Fruit fly (Drosophila melanogaster) whole organism, embryonic: ENCODE results near the gene Sap30.

ENCODE experiments used
- ATbp ChIP-seq: fragments of 200-800 bp; sonication (Bioruptor generic); optimal IDR thresholded peaks from 2 replicates; lab custom pipeline; 2017; ENCODE audit warnings: missing biosample characterization, mild to moderate bottlenecking, missing genetic modification characterization, missing genetic modification reagents
- Ada2b ChIP-seq: fragments of 200-800 bp; sonication (Bioruptor generic); IDR thresholded peaks from 2 replicates; pipeline ENCODE4 v1.3.6; 2022; ENCODE audit warnings: missing biosample characterization, missing genetic modification characterization
- Antp ChIP-seq: fragments of 200-800 bp; sonication (Bioruptor generic); optimal IDR thresholded peaks from 3 replicates; lab custom pipeline; 2016; ENCODE audit warnings: missing biosample characterization, missing genetic modification characterization
- Asciz ChIP-seq: fragments of 200-800 bp; sonication (Bioruptor generic); optimal IDR thresholded peaks from 2 replicates; lab custom pipeline; 2017; ENCODE audit warnings: missing biosample characterization, mild to moderate bottlenecking, missing genetic modification characterization, missing genetic modification reagents
- Atf3 ChIP-seq: fragments of 200-800 bp; sonication (Bioruptor generic); optimal IDR thresholded peaks from 3 replicates; lab custom pipeline; 2016; ENCODE audit warnings: missing biosample characterization, missing genetic modification characterization
- Blimp-1 ChIP-seq: fragments of 200-800 bp; sonication (Bioruptor generic); optimal IDR thresholded peaks from 3 replicates; lab custom pipeline; 2018; ENCODE audit warnings: missing biosample characterization, missing genetic modification characterization, mild to moderate bottlenecking, moderate library complexity, missing genetic modification reagents
- CG1024 ChIP-seq: fragments of 200-800 bp; sonication (Bioruptor generic); IDR thresholded peaks from 2 replicates; pipeline ENCODE4 v1.3.6; 2022; ENCODE audit warnings: missing biosample characterization, missing genetic modification characterization
- CG10565 ChIP-seq: fragments of 200-800 bp; sonication (Bioruptor generic); optimal IDR thresholded peaks from 3 replicates; lab custom pipeline; 2016; ENCODE audit warnings: missing biosample characterization, mild to moderate bottlenecking, missing genetic modification characterization
- CG11093 ChIP-seq: fragments of 200-800 bp; sonication (Bioruptor generic); IDR thresholded peaks from 3 replicates; pipeline ENCODE4 v1.3.6; 2022; ENCODE audit warnings: missing biosample characterization, missing genetic modification characterization
- CG11504 ChIP-seq: fragments of 200-800 bp; sonication (Bioruptor generic); optimal IDR thresholded peaks from 3 replicates; lab custom pipeline; 2019; ENCODE audit warnings: missing biosample characterization, mild to moderate bottlenecking, missing genetic modification characterization, moderate library complexity
- CG11696 ChIP-seq: fragments of 200-800 bp; sonication (Bioruptor generic); IDR thresholded peaks from 2 replicates; pipeline ENCODE4 v1.3.6; 2022; ENCODE audit warnings: missing biosample characterization, missing genetic modification characterization
- CG11723 ChIP-seq: fragments of 200-800 bp; sonication (Bioruptor generic); optimal IDR thresholded peaks from 2 replicates; lab custom pipeline; 2017; ENCODE audit warnings: missing biosample characterization, mild to moderate bottlenecking, missing genetic modification characterization
- CG14667 ChIP-seq: fragments of 200-800 bp; sonication (Bioruptor generic); IDR thresholded peaks from 2 replicates; pipeline ENCODE4 v1.3.6; 2022; ENCODE audit warnings: missing biosample characterization, missing genetic modification characterization
- CG15011 ChIP-seq: fragments of 200-800 bp; sonication (Bioruptor generic); optimal IDR thresholded peaks from 3 replicates; lab custom pipeline; 2018; ENCODE audit warnings: missing biosample characterization, mild to moderate bottlenecking, missing genetic modification characterization
- CG15073 ChIP-seq: fragments of 200-800 bp; sonication (Bioruptor generic); optimal IDR thresholded peaks from 2 replicates; lab custom pipeline; 2016; ENCODE audit warnings: missing biosample characterization, missing genetic modification characterization
- CG30431 ChIP-seq: fragments of 200-800 bp; sonication (Bioruptor generic); optimal IDR thresholded peaks from 2 replicates; lab custom pipeline; 2017; ENCODE audit warnings: missing biosample characterization, missing genetic modification characterization
- CG31365 ChIP-seq: fragments of 200-800 bp; sonication (Bioruptor generic); optimal IDR thresholded peaks from 2 replicates; lab custom pipeline; 2018; ENCODE audit warnings: missing biosample characterization, mild to moderate bottlenecking, missing genetic modification characterization
- CG31441 ChIP-seq: fragments of 200-800 bp; sonication (Bioruptor generic); IDR thresholded peaks from 2 replicates; pipeline ENCODE4 v1.3.6; 2022; ENCODE audit warnings: missing biosample characterization, missing genetic modification characterization
- CG4328 ChIP-seq: fragments of 200-800 bp; sonication (Bioruptor generic); optimal IDR thresholded peaks from 3 replicates; lab custom pipeline; 2017; ENCODE audit warnings: missing biosample characterization, missing genetic modification reagents, missing genetic modification characterization
- CG6791 ChIP-seq: fragments of 200-800 bp; sonication (Bioruptor generic); IDR thresholded peaks from 3 replicates; pipeline ENCODE4 v1.3.6; 2022; ENCODE audit warnings: missing biosample characterization, missing genetic modification characterization; ENCODE audit not compliant: partially characterized antibody
- CG7357 ChIP-seq: fragments of 200-800 bp; sonication (Bioruptor generic); IDR thresholded peaks from 3 replicates; pipeline ENCODE4 v1.3.6; 2022; ENCODE audit warnings: missing biosample characterization, missing genetic modification characterization
- CG7786 ChIP-seq: fragments of 200-800 bp; sonication (Bioruptor generic); optimal IDR thresholded peaks from 2 replicates; lab custom pipeline; 2016; ENCODE audit warnings: missing biosample characterization, missing genetic modification characterization
- Chrac-16 ChIP-seq: fragments of 200-800 bp; sonication (Bioruptor generic); optimal IDR thresholded peaks from 3 replicates; lab custom pipeline; 2016; ENCODE audit warnings: missing biosample characterization, missing genetic modification characterization
- CrebB ChIP-seq: fragments of 200-800 bp; sonication (Bioruptor generic); optimal IDR thresholded peaks from 3 replicates; lab custom pipeline; 2018; ENCODE audit warnings: missing biosample characterization, mild to moderate bottlenecking, missing genetic modification characterization
- Dll ChIP-seq: fragments of 200-800 bp; sonication (Bioruptor generic); IDR thresholded peaks from 4 replicates; pipeline ENCODE4 v1.3.6; 2022; ENCODE audit warnings: missing biosample characterization, missing genetic modification characterization; ENCODE audit not compliant: partially characterized antibody
- Ets97D ChIP-seq: fragments of 200-800 bp; sonication (Bioruptor generic); optimal IDR thresholded peaks from 3 replicates; lab custom pipeline; 2016; ENCODE audit warnings: missing biosample characterization, missing genetic modification characterization
- Gug ChIP-seq: fragments of 200-800 bp; sonication (Bioruptor generic); IDR thresholded peaks from 4 replicates; pipeline ENCODE4 v1.3.6; 2022; ENCODE audit warnings: missing biosample characterization, missing genetic modification characterization
- Hr3 ChIP-seq: fragments of 200-800 bp; sonication (Bioruptor generic); optimal IDR thresholded peaks from 3 replicates; lab custom pipeline; 2016; ENCODE audit warnings: missing biosample characterization, missing genetic modification characterization
- Jarid2 ChIP-seq: fragments of 200-800 bp; sonication (Bioruptor generic); optimal IDR thresholded peaks from 3 replicates; lab custom pipeline; 2017; ENCODE audit warnings: mild to moderate bottlenecking, missing biosample characterization, missing genetic modification reagents, missing genetic modification characterization
- Nf-YC ChIP-seq: fragments of 200-800 bp; optimal IDR thresholded peaks from 3 replicates; lab custom pipeline; 2019; ENCODE audit warnings: missing biosample characterization, mild to moderate bottlenecking, missing genetic modification characterization, moderate library complexity
- Poxn ChIP-seq: fragments of 200-800 bp; sonication (Bioruptor generic); IDR thresholded peaks from 2 replicates; pipeline ENCODE4 v1.3.6; 2022; ENCODE audit warnings: missing biosample characterization, missing genetic modification characterization
- Sin3A ChIP-seq: fragments of >200 bp; optimal IDR thresholded peaks from 2 replicates; lab custom pipeline; 2018
- Spps ChIP-seq: fragments of 200-800 bp; sonication (Bioruptor generic); optimal IDR thresholded peaks from 2 replicates; lab custom pipeline; 2018; ENCODE audit warnings: missing biosample characterization, mild to moderate bottlenecking, missing genetic modification characterization
- az2 ChIP-seq: fragments of 200-800 bp; sonication (Bioruptor generic); optimal IDR thresholded peaks from 3 replicates; lab custom pipeline; 2016; ENCODE audit warnings: missing biosample characterization, missing genetic modification characterization
- cad ChIP-seq: fragments of >200 bp; optimal IDR thresholded peaks from 2 replicates; lab custom pipeline; 2017; ENCODE audit warnings: missing biosample characterization, missing genetic modification characterization
- chn ChIP-seq: fragments of 200-800 bp; sonication (Bioruptor generic); optimal IDR thresholded peaks from 2 replicates; lab custom pipeline; 2016; ENCODE audit warnings: missing biosample characterization, missing genetic modification characterization
- cwo ChIP-seq: fragments of 200-800 bp; sonication (Bioruptor generic); optimal IDR thresholded peaks from 3 replicates; lab custom pipeline; 2017; ENCODE audit warnings: missing biosample characterization, missing genetic modification characterization, mild to moderate bottlenecking, moderate library complexity, missing genetic modification reagents
- dm ChIP-seq: fragments of 200-800 bp; sonication (Bioruptor generic); optimal IDR thresholded peaks from 3 replicates; lab custom pipeline; 2016; ENCODE audit warnings: missing biosample characterization, missing genetic modification characterization
- fd102C ChIP-seq: fragments of 200-800 bp; sonication (Bioruptor generic); optimal IDR thresholded peaks from 2 replicates; lab custom pipeline; 2018; ENCODE audit warnings: missing biosample characterization, mild to moderate bottlenecking, missing genetic modification characterization, moderate library complexity
- fru ChIP-seq: fragments of >200 bp; optimal IDR thresholded peaks from 2 replicates; lab custom pipeline; 2017
- gem ChIP-seq: fragments of 200-800 bp; sonication (Bioruptor generic); optimal IDR thresholded peaks from 2 replicates; lab custom pipeline; 2019; ENCODE audit warnings: missing biosample characterization, mild to moderate bottlenecking, missing genetic modification characterization, moderate library complexity
- insv ChIP-seq, 2 experiments: fragments of 200-800 bp; sonication (Bioruptor generic); optimal IDR thresholded peaks; 3 replicates each; lab custom pipeline; 2016 to 2018; ENCODE audit warnings: missing biosample characterization in 2 of 2, missing genetic modification characterization in 2 of 2
- jing ChIP-seq: fragments of 200-800 bp; sonication (Bioruptor generic); optimal IDR thresholded peaks from 2 replicates; lab custom pipeline; 2018; ENCODE audit warnings: missing biosample characterization, mild to moderate bottlenecking, missing genetic modification characterization
- pnt ChIP-seq: fragments of 200-800 bp; sonication (Bioruptor generic); optimal IDR thresholded peaks from 3 replicates; lab custom pipeline; 2016; ENCODE audit warnings: missing biosample characterization, missing genetic modification characterization
- pros ChIP-seq: fragments of 200-800 bp; sonication (Bioruptor generic); optimal IDR thresholded peaks from 3 replicates; lab custom pipeline; 2019; ENCODE audit warnings: missing biosample characterization, mild to moderate bottlenecking, missing genetic modification characterization, moderate library complexity
- slou ChIP-seq: fragments of 200-800 bp; sonication (Bioruptor generic); optimal IDR thresholded peaks from 3 replicates; lab custom pipeline; 2016; ENCODE audit warnings: missing biosample characterization, missing genetic modification characterization
- ttk ChIP-seq: fragments of 200-800 bp; sonication (Bioruptor generic); IDR thresholded peaks from 2 replicates; pipeline ENCODE4 v2.1.2; 2022; ENCODE audit warnings: missing biosample characterization, missing genetic modification characterization
- usp ChIP-seq: fragments of >200 bp; optimal IDR thresholded peaks from 2 replicates; lab custom pipeline; 2017; ENCODE audit warnings: missing biosample characterization, missing genetic modification characterization
- wdn ChIP-seq: fragments of 200-800 bp; sonication (Bioruptor generic); IDR thresholded peaks from 2 replicates; pipeline ENCODE4 v1.3.6; 2022; ENCODE audit warnings: missing biosample characterization, missing genetic modification characterization
- zfh2 ChIP-seq: fragments of 200-800 bp; sonication (Bioruptor generic); optimal IDR thresholded peaks from 2 replicates; lab custom pipeline; 2016; ENCODE audit warnings: missing biosample characterization, missing genetic modification characterization

The Sap30 gene

dm6 chrX:16772882-16773827 is 13.9 kb upstream of the Sap30 start (continued):
- TF ChIP-seq CG7786 (GFP tag; lab: Kevin White, UChicago) (peak; percentile 39), CG31441 (GFP tag; lab: Robert Waterston, UW) (peak; percentile 58), CrebB (tag; lab: Kevin White, UChicago) (no peak), jing (GFP tag; lab: Kevin White, UChicago) (peak; percentile 10), Atf3 (GFP tag; lab: Kevin White, UChicago) (peak; percentile 36), Gug (GFP tag; lab: Robert Waterston, UW) (peak; percentile 59; the same call in 3 of the 4 replicates), slou (no peak), ATbp (GFP tag; lab: Kevin White, UChicago) (no peak), insv (GFP tag; optimal IDR thresholded peaks at IDR 0.05; lab: Kevin White, UChicago) (no peak), fd102C (GFP tag; lab: Kevin White, UChicago) (peak; percentile 12), fru (lab: Kevin White, UChicago) (no peak), Hr3 (GFP tag; lab: Kevin White, UChicago) (peak; percentile 50), Nf-YC (tag; lab: Kevin White, UChicago) (no peak), cwo (GFP tag; lab: Kevin White, UChicago) (no peak), Ets97D (GFP tag; lab: Kevin White, UChicago) (peak; percentile 10), CG7357 (peak; percentile 39; the same call in 1 of the 3 replicates), Poxn (GFP tag; lab: Robert Waterston, UW) (no peak), CG31365 (no peak), Blimp-1 (peak; percentile 73), wdn (GFP tag; lab: Robert Waterston, UW) (no peak), CG1024 (GFP tag; lab: Robert Waterston, UW) (peak; percentile 59), Chrac-16 (GFP tag; lab: Kevin White, UChicago) (peak; percentile 28), chn (GFP tag; lab: Kevin White, UChicago) (peak; percentile 30), Jarid2 (peak; percentile 16), cad (GFP tag; lab: Kevin White, UChicago) (no peak), CG15011 (no peak), CG11696 (peak; percentile 66; the same call in 1 of the 2 replicates), Sin3A (lab: Kevin White, UChicago) (no peak), ttk (GFP tag; lab: Robert Waterston, UW) (peak; percentile 72), CG15073 (no peak), Spps (tag; lab: Kevin White, UChicago) (peak; percentile 66), CG6791 (no peak), CG30431 (GFP tag; lab: Kevin White, UChicago) (peak; percentile 46), CG11723 (GFP tag; lab: Kevin White, UChicago) (no peak), CG10565 (no peak), pros (no peak), Dll (GFP tag; lab: Robert Waterston, UW) (no peak), zfh2 (GFP tag; lab: Kevin White, UChicago) (no peak), pnt (GFP tag; lab: Kevin White, UChicago) (peak; percentile 74), gem (tag; lab: Kevin White, UChicago) (peak; percentile 59), CG4328 (GFP tag; lab: Kevin White, UChicago) (no peak), CG11504 (tag; lab: Kevin White, UChicago) (peak; percentile 71), Ada2b (GFP tag; lab: Robert Waterston, UW) (peak; percentile 62), CG14667 (peak; percentile 49), az2 (peak; percentile 55), Antp (GFP tag; lab: Kevin White, UChicago) (peak; percentile 67), usp (no peak), Asciz (GFP tag; lab: Kevin White, UChicago) (peak; percentile 11), CG11093 (GFP tag; lab: Robert Waterston, UW) (peak; percentile 77), dm (no peak)
